Worm (Caenorhabditis elegans) whole organism, mixed stage, embryonic: Measurements from ENCODE around the gene Y57G11C.46.
"Not testable (repeated sequence)": the region's sequence is repeated elsewhere in the genome, so short reads cannot be mapped to it uniquely, and the experiment has no call there.

Source experiments
- M03D4.4 ChIP-seq: sonication (generic microtip); optimal IDR thresholded peaks from 2 replicates; lab custom pipeline; 2017; ENCODE audit warnings: mild to moderate bottlenecking, missing genetic modification characterization, missing compliant biosample characterization
- bed-3 ChIP-seq: fragments of 200-800 bp; sonication (Bioruptor generic); optimal IDR thresholded peaks from 3 replicates; lab custom pipeline; 2018; ENCODE audit warnings: mild to moderate bottlenecking, missing genetic modification characterization, moderate library complexity, missing compliant biosample characterization
- blmp-1 ChIP-seq: fragments of 150-350 bp; optimal IDR thresholded peaks from 2 replicates; lab custom pipeline; 2014; ENCODE audit warnings: missing biosample characterization, missing genetic modification characterization
- ceh-39 ChIP-seq: fragments of 150-350 bp; optimal IDR thresholded peaks from 2 replicates; lab custom pipeline; 2014; ENCODE audit warnings: missing biosample characterization, missing genetic modification characterization
- ceh-43 ChIP-seq: fragments of 200-800 bp; sonication (Bioruptor generic); optimal IDR thresholded peaks from 2 replicates; lab custom pipeline; 2018; ENCODE audit warnings: mild to moderate bottlenecking, missing genetic modification characterization, moderate library complexity, missing compliant biosample characterization
- ceh-83 ChIP-seq: fragments of 200-800 bp; sonication (Bioruptor generic); optimal IDR thresholded peaks from 2 replicates; lab custom pipeline; 2018; ENCODE audit warnings: mild to moderate bottlenecking, missing genetic modification characterization, missing compliant biosample characterization
- ces-1 ChIP-seq: fragments of 150-350 bp; optimal IDR thresholded peaks from 2 replicates; lab custom pipeline; 2014; ENCODE audit warnings: missing biosample characterization, missing genetic modification reagents, missing genetic modification characterization
- cnd-1 ChIP-seq: fragments of 200-800 bp; sonication (Bioruptor generic); optimal IDR thresholded peaks from 2 replicates; lab custom pipeline; 2018; ENCODE audit warnings: mild to moderate bottlenecking, missing genetic modification characterization, missing compliant biosample characterization
- drap-1 ChIP-seq: fragments of 200-800 bp; sonication (Bioruptor generic); optimal IDR thresholded peaks from 3 replicates; lab custom pipeline; 2018; ENCODE audit warnings: mild to moderate bottlenecking, missing genetic modification characterization, missing compliant biosample characterization
- elt-1 ChIP-seq: sonication (generic microtip); optimal IDR thresholded peaks from 2 replicates; lab custom pipeline; 2017; ENCODE audit warnings: missing genetic modification characterization, mild to moderate bottlenecking, missing compliant biosample characterization, antibody characterized with exemption, moderate library complexity, borderline replicate concordance; ENCODE audit not compliant: insufficient read depth
- flh-1 ChIP-seq: fragments of 200-800 bp; sonication (Bioruptor generic); optimal IDR thresholded peaks from 2 replicates; lab custom pipeline; 2018; ENCODE audit warnings: mild to moderate bottlenecking, missing genetic modification characterization, moderate library complexity, missing compliant biosample characterization
- ham-2 ChIP-seq: fragments of 200-800 bp; sonication (Bioruptor generic); optimal IDR thresholded peaks from 2 replicates; lab custom pipeline; 2018; ENCODE audit warnings: mild to moderate bottlenecking, missing genetic modification characterization, missing compliant biosample characterization
- hlh-1 ChIP-seq: fragments of 150-350 bp; optimal IDR thresholded peaks from 2 replicates; lab custom pipeline; 2014; ENCODE audit warnings: missing biosample characterization, missing genetic modification reagents, missing genetic modification characterization
- lin-13 ChIP-seq: fragments of 150-350 bp; optimal IDR thresholded peaks from 2 replicates; lab custom pipeline; 2014; ENCODE audit warnings: missing biosample characterization, missing genetic modification characterization
- lin-32 ChIP-seq: fragments of 200-800 bp; sonication (Bioruptor generic); optimal IDR thresholded peaks from 2 replicates; lab custom pipeline; 2018; ENCODE audit warnings: mild to moderate bottlenecking, missing genetic modification characterization, missing compliant biosample characterization
- lsy-2 ChIP-seq: fragments of 150-350 bp; optimal IDR thresholded peaks from 2 replicates; lab custom pipeline; 2014; ENCODE audit warnings: missing biosample characterization, missing genetic modification characterization
- mab-5 ChIP-seq: fragments of 150-350 bp; optimal IDR thresholded peaks from 2 replicates; lab custom pipeline; 2014; ENCODE audit warnings: missing biosample characterization, missing genetic modification characterization
- mep-1 ChIP-seq: fragments of 150-350 bp; optimal IDR thresholded peaks from 2 replicates; lab custom pipeline; 2017; ENCODE audit warnings: missing biosample characterization, missing genetic modification reagents, missing genetic modification characterization, inconsistent platforms
- mls-2 ChIP-seq: sonication (generic microtip); optimal IDR thresholded peaks from 2 replicates; lab custom pipeline; 2016; ENCODE audit warnings: mild to moderate bottlenecking, missing genetic modification characterization, moderate library complexity, missing compliant biosample characterization
- nhr-12 ChIP-seq: fragments of 150-350 bp; optimal IDR thresholded peaks from 2 replicates; lab custom pipeline; 2014; ENCODE audit warnings: missing biosample characterization, missing genetic modification characterization
- nhr-2 ChIP-seq: fragments of 150-350 bp; optimal IDR thresholded peaks from 2 replicates; lab custom pipeline; 2014; ENCODE audit warnings: missing biosample characterization, missing genetic modification characterization
- nhr-237 ChIP-seq: fragments of 150-350 bp; optimal IDR thresholded peaks from 2 replicates; lab custom pipeline; 2014; ENCODE audit warnings: missing biosample characterization, missing genetic modification characterization
- nhr-76 ChIP-seq: sonication (generic microtip); optimal IDR thresholded peaks from 2 replicates; lab custom pipeline; 2017; ENCODE audit warnings: missing biosample characterization, missing genetic modification characterization
- pha-4 ChIP-seq: fragments of 150-350 bp; optimal IDR thresholded peaks from 2 replicates; lab custom pipeline; 2018; ENCODE audit warnings: missing biosample characterization, missing genetic modification reagents, missing genetic modification characterization
- sem-2 ChIP-seq: fragments of 200-800 bp; sonication (Bioruptor generic); optimal IDR thresholded peaks from 2 replicates; lab custom pipeline; 2018; ENCODE audit warnings: mild to moderate bottlenecking, missing genetic modification characterization, missing compliant biosample characterization
- snpc-4 ChIP-seq: fragments of 150-350 bp; optimal IDR thresholded peaks from 2 replicates; lab custom pipeline; 2014; ENCODE audit warnings: missing biosample characterization, missing genetic modification characterization
- sptf-1 ChIP-seq: sonication (generic microtip); optimal IDR thresholded peaks from 2 replicates; lab custom pipeline; 2017; ENCODE audit warnings: mild to moderate bottlenecking, missing genetic modification characterization, moderate library complexity, missing compliant biosample characterization
- tbx-8 ChIP-seq: fragments of 200-800 bp; sonication (Bioruptor generic); optimal IDR thresholded peaks from 2 replicates; lab custom pipeline; 2018; ENCODE audit warnings: mild to moderate bottlenecking, missing genetic modification characterization, moderate library complexity, missing compliant biosample characterization
- unc-120 ChIP-seq: sonication (generic microtip); optimal IDR thresholded peaks from 2 replicates; lab custom pipeline; 2017; ENCODE audit warnings: missing genetic modification characterization, missing compliant biosample characterization; ENCODE audit not compliant: poor library complexity, severe bottlenecking
- unc-39 ChIP-seq: fragments of 150-350 bp; optimal IDR thresholded peaks from 2 replicates; lab custom pipeline; 2014; ENCODE audit warnings: missing biosample characterization, missing genetic modification characterization
- unc-62 ChIP-seq: fragments of 150-350 bp; optimal IDR thresholded peaks from 2 replicates; lab custom pipeline; 2014; ENCODE audit warnings: missing biosample characterization, missing genetic modification reagents, missing genetic modification characterization
- zip-8 ChIP-seq: fragments of 150-350 bp; optimal IDR thresholded peaks from 2 replicates; lab custom pipeline; 2014; ENCODE audit warnings: missing biosample characterization, missing genetic modification characterization
- ztf-11 ChIP-seq: fragments of 150-350 bp; optimal IDR thresholded peaks from 2 replicates; lab custom pipeline; 2014; ENCODE audit warnings: missing biosample characterization, missing genetic modification characterization

The Y57G11C.46 gene

ce11 chrIV:14853703-14854102 is 37.5 kb upstream of the Y57G11C.46 start, which contains the start of gene Y57G11C.52:
Gene Y57G11C.52, plus strand, starts transcription at chrIV:14854003.
- TF ChIP-seq tbx-8 (no peak), elt-1 (no peak), mls-2 (tag; lab: Kevin White, UChicago) (no peak), mab-5 (tag; lab: Kevin White, UChicago) (no peak), ces-1 (no peak), zip-8 (tag; lab: Kevin White, UChicago) (no peak), snpc-4 (tag; lab: Kevin White, UChicago) (no peak), pha-4 (tag; lab: Kevin White, UChicago) (no peak), sptf-1 (tag; lab: Kevin White, UChicago) (no peak), hlh-1 (tag; lab: Kevin White, UChicago) (no peak), ceh-39 (tag; lab: Kevin White, UChicago) (no peak), blmp-1 (tag; lab: Kevin White, UChicago) (no peak), ham-2 (GFP tag; lab: Kevin White, UChicago) (no peak), nhr-2 (tag; lab: Kevin White, UChicago) (no peak)

ce11 chrIV:14843062-14843461 is 26.9 kb upstream of the Y57G11C.46 start, which contains the start of gene Y57G11C.20:
Gene Y57G11C.20, plus strand, starts transcription at chrIV:14843362.
- TF ChIP-seq mab-5 (tag; lab: Kevin White, UChicago); elt-1; unc-62: not testable (repeated sequence)

ce11 chrIV:14838095-14838494 is 21.9 kb upstream of the Y57G11C.46 start:
- peak; percentile 20 for TF ChIP-seq elt-1
- peak; percentile 37 for TF ChIP-seq flh-1 (GFP tag; lab: Kevin White, UChicago)
- peak; percentile 83 for TF ChIP-seq M03D4.4 (tag; lab: Kevin White, UChicago)
- no peak for TF ChIP-seq nhr-76 (tag; lab: Kevin White, UChicago)
- TF ChIP-seq ces-1, result peak; percentile 28
- TF ChIP-seq lsy-2 (tag; lab: Kevin White, UChicago), result peak; percentile 8
- no peak for TF ChIP-seq mab-5 (tag; lab: Kevin White, UChicago)
- TF ChIP-seq unc-120 (tag; lab: Kevin White, UChicago), result peak; percentile 81
- no peak for TF ChIP-seq hlh-1 (tag; lab: Kevin White, UChicago)
- peak; percentile 82 for TF ChIP-seq mls-2 (tag; lab: Kevin White, UChicago)
- peak; percentile 26 for TF ChIP-seq lin-13 (tag; lab: Kevin White, UChicago)
- TF ChIP-seq nhr-237, result no peak
- peak; percentile 91 for TF ChIP-seq sptf-1 (tag; lab: Kevin White, UChicago)
- peak; percentile 37 for TF ChIP-seq bed-3
- no peak for TF ChIP-seq drap-1 (GFP tag; lab: Kevin White, UChicago)
- no peak for TF ChIP-seq blmp-1 (tag; lab: Kevin White, UChicago)
- TF ChIP-seq snpc-4 (tag; lab: Kevin White, UChicago), result no peak
- peak; percentile 74 for TF ChIP-seq lin-32 (GFP tag; lab: Kevin White, UChicago)
- TF ChIP-seq zip-8 (tag; lab: Kevin White, UChicago), result no peak
- TF ChIP-seq tbx-8, result peak; percentile 22
- TF ChIP-seq ceh-83 (GFP tag; lab: Kevin White, UChicago), result peak; percentile 85
- no peak for TF ChIP-seq ztf-11 (tag; lab: Kevin White, UChicago)
- TF ChIP-seq cnd-1 (tag; lab: Kevin White, UChicago), result peak; percentile 88
- TF ChIP-seq nhr-12 (tag; lab: Kevin White, UChicago), result no peak
- peak; percentile 35 for TF ChIP-seq ceh-43 (GFP tag; lab: Kevin White, UChicago)
- TF ChIP-seq mep-1 (tag; lab: Kevin White, UChicago), result no peak
- peak; percentile 80 for TF ChIP-seq ceh-39 (tag; lab: Kevin White, UChicago)
- peak; percentile 36 for TF ChIP-seq unc-62
- TF ChIP-seq ham-2 (GFP tag; lab: Kevin White, UChicago), result peak; percentile 70

ce11 chrIV:14836885-14837284 is 20.7 kb upstream of the Y57G11C.46 start, which contains the start of gene Y57G11C.22:
Gene Y57G11C.22, plus strand, starts transcription at chrIV:14837211.
- TF ChIP-seq nhr-2 (tag; lab: Kevin White, UChicago) (no peak), drap-1 (GFP tag; lab: Kevin White, UChicago) (no peak), lsy-2 (tag; lab: Kevin White, UChicago) (no peak), unc-39 (tag; lab: Kevin White, UChicago) (no peak), ceh-43 (GFP tag; lab: Kevin White, UChicago) (no peak), flh-1 (GFP tag; lab: Kevin White, UChicago) (no peak), zip-8 (tag; lab: Kevin White, UChicago) (no peak), mab-5 (tag; lab: Kevin White, UChicago) (no peak), sem-2 (GFP tag; lab: Kevin White, UChicago) (no peak), unc-120 (tag; lab: Kevin White, UChicago) (peak; percentile 76), ham-2 (GFP tag; lab: Kevin White, UChicago) (no peak), bed-3 (no peak), ces-1 (peak; percentile 79)
- TF ChIP-seq, all 35 proteins: peak for 2
